Fruit fly (Drosophila melanogaster) whole organism, embryonic: Measurements from ENCODE around the gene CG31178.

Experiments
- Ada2b ChIP-seq: fragments of 200-800 bp; sonication (Bioruptor generic); IDR thresholded peaks from 2 replicates; pipeline ENCODE4 v1.3.6; 2022; ENCODE audit warnings: missing biosample characterization, missing genetic modification characterization
- CG1024 ChIP-seq: fragments of 200-800 bp; sonication (Bioruptor generic); IDR thresholded peaks from 2 replicates; pipeline ENCODE4 v1.3.6; 2022; ENCODE audit warnings: missing biosample characterization, missing genetic modification characterization
- CG10321 ChIP-seq: fragments of 200-800 bp; sonication (Bioruptor generic); IDR thresholded peaks from 2 replicates; pipeline ENCODE4 v1.3.6; 2022; ENCODE audit warnings: missing biosample characterization, missing genetic modification characterization
- CG12071 ChIP-seq: fragments of 200-800 bp; sonication (Bioruptor generic); optimal IDR thresholded peaks from 3 replicates; lab custom pipeline; 2018; ENCODE audit warnings: missing biosample characterization, mild to moderate bottlenecking, missing genetic modification characterization
- CG12769 ChIP-seq: fragments of 200-800 bp; sonication (Bioruptor generic); optimal IDR thresholded peaks from 2 replicates; lab custom pipeline; 2019; ENCODE audit warnings: missing biosample characterization, mild to moderate bottlenecking, missing genetic modification characterization, moderate library complexity
- CG13775 ChIP-seq: fragments of 200-800 bp; sonication (Bioruptor generic); optimal IDR thresholded peaks from 3 replicates; lab custom pipeline; 2017; ENCODE audit warnings: missing biosample characterization, mild to moderate bottlenecking, missing genetic modification characterization
- CG15601 ChIP-seq: fragments of 200-800 bp; sonication (Bioruptor generic); optimal IDR thresholded peaks from 3 replicates; lab custom pipeline; 2019; ENCODE audit warnings: missing biosample characterization, mild to moderate bottlenecking, missing genetic modification characterization, moderate library complexity
- CG16779 ChIP-seq: fragments of 200-800 bp; sonication (Bioruptor generic); IDR thresholded peaks from 2 replicates; pipeline ENCODE4 v1.3.6; 2022; ENCODE audit warnings: missing biosample characterization, missing genetic modification characterization
- CG17568 ChIP-seq: fragments of 200-800 bp; sonication (Bioruptor generic); optimal IDR thresholded peaks from 2 replicates; lab custom pipeline; 2018; ENCODE audit warnings: missing biosample characterization, mild to moderate bottlenecking, missing genetic modification characterization, moderate library complexity
- CG18262 ChIP-seq: fragments of 200-800 bp; optimal IDR thresholded peaks from 3 replicates; lab custom pipeline; 2019; ENCODE audit warnings: missing biosample characterization, mild to moderate bottlenecking, missing genetic modification characterization, moderate library complexity
- CG18476 ChIP-seq: fragments of 200-800 bp; sonication (Bioruptor generic); optimal IDR thresholded peaks from 2 replicates; lab custom pipeline; 2016; ENCODE audit warnings: missing biosample characterization, mild to moderate bottlenecking, missing genetic modification characterization
- CG31224 ChIP-seq: fragments of 200-800 bp; sonication (Bioruptor generic); IDR thresholded peaks from 2 replicates; pipeline ENCODE4 v1.3.6; 2022; ENCODE audit warnings: missing biosample characterization, missing genetic modification characterization
- CG31441 ChIP-seq: fragments of 200-800 bp; sonication (Bioruptor generic); IDR thresholded peaks from 2 replicates; pipeline ENCODE4 v1.3.6; 2022; ENCODE audit warnings: missing biosample characterization, missing genetic modification characterization
- CG3163 ChIP-seq: fragments of 200-800 bp; sonication (Bioruptor generic); optimal IDR thresholded peaks from 3 replicates; lab custom pipeline; 2016; ENCODE audit warnings: missing biosample characterization, missing genetic modification characterization
- CG32767 ChIP-seq: fragments of 200-800 bp; sonication (Bioruptor generic); IDR thresholded peaks from 2 replicates; pipeline ENCODE4 v1.3.6; 2022; ENCODE audit warnings: missing biosample characterization, missing genetic modification characterization
- CG4820 ChIP-seq: fragments of 200-800 bp; sonication (Bioruptor generic); optimal IDR thresholded peaks from 3 replicates; lab custom pipeline; 2016; ENCODE audit warnings: missing biosample characterization, missing genetic modification characterization
- CG6791 ChIP-seq: fragments of 200-800 bp; sonication (Bioruptor generic); IDR thresholded peaks from 3 replicates; pipeline ENCODE4 v1.3.6; 2022; ENCODE audit warnings: missing biosample characterization, missing genetic modification characterization; ENCODE audit not compliant: partially characterized antibody
- CG7839 ChIP-seq: fragments of 200-800 bp; sonication (Bioruptor generic); optimal IDR thresholded peaks from 3 replicates; lab custom pipeline; 2018; ENCODE audit warnings: missing biosample characterization, mild to moderate bottlenecking, missing genetic modification characterization, moderate library complexity
- CG8765 ChIP-seq: fragments of 200-800 bp; sonication (Bioruptor generic); IDR thresholded peaks from 2 replicates; pipeline ENCODE4 v1.3.6; 2022; ENCODE audit warnings: missing biosample characterization, missing genetic modification characterization
- CG8924 ChIP-seq: fragments of 200-800 bp; optimal IDR thresholded peaks from 3 replicates; lab custom pipeline; 2019; ENCODE audit warnings: missing biosample characterization, mild to moderate bottlenecking, missing genetic modification characterization, moderate library complexity
- CG8944 ChIP-seq: fragments of 200-800 bp; sonication (Bioruptor generic); optimal IDR thresholded peaks from 3 replicates; lab custom pipeline; 2016; ENCODE audit warnings: missing biosample characterization, missing genetic modification characterization
- CG9215 ChIP-seq: fragments of 200-800 bp; sonication (Bioruptor generic); IDR thresholded peaks from 2 replicates; pipeline ENCODE4 v1.3.6; 2022; ENCODE audit warnings: missing biosample characterization, missing genetic modification characterization
- CG9727 ChIP-seq: fragments of 200-800 bp; sonication (Bioruptor generic); optimal IDR thresholded peaks from 3 replicates; lab custom pipeline; 2017; ENCODE audit warnings: missing biosample characterization, mild to moderate bottlenecking, missing genetic modification characterization
- CkIIα-i1 ChIP-seq: fragments of 200-800 bp; sonication (Bioruptor generic); IDR thresholded peaks from 2 replicates; pipeline ENCODE4 v1.3.6; 2022; ENCODE audit warnings: missing biosample characterization, missing genetic modification characterization
- Drgx ChIP-seq: fragments of 200-800 bp; sonication (Bioruptor generic); IDR thresholded peaks from 2 replicates; pipeline ENCODE4 v1.3.6; 2022; ENCODE audit warnings: missing biosample characterization, missing genetic modification characterization
- H15 ChIP-seq: fragments of 200-800 bp; sonication (Bioruptor generic); IDR thresholded peaks from 3 replicates; pipeline ENCODE4 v1.3.6; 2022; ENCODE audit warnings: missing biosample characterization, missing genetic modification characterization
- Hr3 ChIP-seq: fragments of 200-800 bp; sonication (Bioruptor generic); optimal IDR thresholded peaks from 3 replicates; lab custom pipeline; 2016; ENCODE audit warnings: missing biosample characterization, missing genetic modification characterization
- Hr78 ChIP-seq, 2 experiments: fragments of 200-800 bp in 1 of 2; fragments of >200 bp in 1 of 2; sonication (Bioruptor generic) in 1 of 2; optimal IDR thresholded peaks; 2 replicates each; lab custom pipeline; 2017 to 2019; ENCODE audit warnings: missing biosample characterization in 2 of 2, missing genetic modification characterization in 2 of 2, mild to moderate bottlenecking in 1 of 2, moderate library complexity in 1 of 2
- MBD-R2 ChIP-seq: fragments of 200-800 bp; sonication (Bioruptor generic); IDR thresholded peaks from 2 replicates; pipeline ENCODE4 v1.3.6; 2022; ENCODE audit warnings: missing biosample characterization, missing genetic modification characterization
- NfI ChIP-seq: fragments of 200-800 bp; sonication (Bioruptor generic); optimal IDR thresholded peaks from 3 replicates; lab custom pipeline; 2018; ENCODE audit warnings: missing biosample characterization, mild to moderate bottlenecking, missing genetic modification characterization, moderate library complexity
- Oli ChIP-seq: fragments of 200-800 bp; sonication (Bioruptor generic); optimal IDR thresholded peaks from 2 replicates; lab custom pipeline; 2018; ENCODE audit warnings: missing biosample characterization, mild to moderate bottlenecking, missing genetic modification characterization, moderate library complexity
- Opbp ChIP-seq: fragments of 200-800 bp; sonication (Bioruptor generic); IDR thresholded peaks from 3 replicates; pipeline ENCODE4 v1.3.6; 2022; ENCODE audit warnings: missing biosample characterization, missing genetic modification characterization; ENCODE audit not compliant: partially characterized antibody
- Ravus ChIP-seq: fragments of 200-800 bp; sonication (Bioruptor generic); IDR thresholded peaks from 2 replicates; pipeline ENCODE4 v1.3.6; 2022; ENCODE audit warnings: missing biosample characterization, missing genetic modification characterization
- Sin3A ChIP-seq: fragments of >200 bp; optimal IDR thresholded peaks from 2 replicates; lab custom pipeline; 2018
- Stat92E ChIP-seq, 3 experiments: fragments of >200 bp in 2 of 3; fragments of 200-800 bp in 1 of 3; sonication (Bioruptor generic) in 1 of 3; optimal IDR thresholded peaks; 2 replicates each; lab custom pipeline; 2017 to 2019; ENCODE audit warnings: missing biosample characterization in 3 of 3, missing genetic modification characterization in 3 of 3, mild to moderate bottlenecking in 1 of 3, moderate library complexity in 1 of 3
- Trl ChIP-seq, 3 experiments: fragments of >200 bp in 2 of 3; fragments of 200-800 bp in 1 of 3; sonication (Bioruptor generic) in 1 of 3; optimal IDR thresholded peaks; 2 replicates in 1 of 3; 3 replicates in 2 of 3; lab custom pipeline; 2016 to 2017; ENCODE audit warnings: missing biosample characterization in 1 of 3, missing genetic modification characterization in 1 of 3
- chif ChIP-seq, 2 experiments: fragments of 200-800 bp; sonication (Bioruptor generic); optimal IDR thresholded peaks; 3 replicates each; lab custom pipeline; 2016; ENCODE audit warnings: missing biosample characterization in 2 of 2, missing genetic modification characterization in 2 of 2
- croc ChIP-seq: fragments of 200-800 bp; sonication (Bioruptor generic); conservative IDR thresholded peaks from 3 replicates; pipeline ENCODE4 v1.3.6; 2022; ENCODE audit warnings: missing biosample characterization, missing genetic modification characterization
- en ChIP-seq: fragments of 200-800 bp; sonication (Bioruptor generic); optimal IDR thresholded peaks from 2 replicates; lab custom pipeline; 2016; ENCODE audit warnings: missing biosample characterization, missing genetic modification characterization
- gsb-n ChIP-seq: fragments of 200-800 bp; sonication (Bioruptor generic); optimal IDR thresholded peaks from 3 replicates; lab custom pipeline; 2018; ENCODE audit warnings: missing biosample characterization, mild to moderate bottlenecking, missing genetic modification characterization
- her ChIP-seq: fragments of 200-800 bp; sonication (Bioruptor generic); optimal IDR thresholded peaks from 2 replicates; lab custom pipeline; 2016; ENCODE audit warnings: missing biosample characterization, missing genetic modification characterization
- luna ChIP-seq: fragments of 200-800 bp; sonication (Bioruptor generic); optimal IDR thresholded peaks from 2 replicates; lab custom pipeline; 2016; ENCODE audit warnings: missing biosample characterization, missing genetic modification characterization
- run ChIP-seq: fragments of 200-800 bp; sonication (Bioruptor generic); optimal IDR thresholded peaks from 3 replicates; lab custom pipeline; 2018; ENCODE audit warnings: missing biosample characterization, mild to moderate bottlenecking, missing genetic modification characterization
- sc ChIP-seq, 3 experiments: fragments of >200 bp in 2 of 3; fragments of 200-800 bp in 1 of 3; sonication (Bioruptor generic) in 1 of 3; optimal IDR thresholded peaks; 2 replicates in 2 of 3; 3 replicates in 1 of 3; lab custom pipeline; 2017; ENCODE audit warnings: mild to moderate bottlenecking in 1 of 3, missing biosample characterization in 1 of 3, missing genetic modification characterization in 1 of 3, missing genetic modification reagents in 1 of 3
- sima ChIP-seq: fragments of 200-800 bp; sonication (Bioruptor generic); optimal IDR thresholded peaks from 2 replicates; lab custom pipeline; 2016; ENCODE audit warnings: missing biosample characterization, missing genetic modification characterization
- stc ChIP-seq: fragments of 200-800 bp; sonication (Bioruptor generic); IDR thresholded peaks from 2 replicates; pipeline ENCODE4 v1.3.6; 2022; ENCODE audit warnings: missing biosample characterization, missing genetic modification characterization
- tna ChIP-seq: fragments of 200-800 bp; sonication (Bioruptor generic); IDR thresholded peaks from 2 replicates; pipeline ENCODE4 v1.3.6; 2022; ENCODE audit warnings: missing biosample characterization, missing genetic modification characterization; ENCODE audit not compliant: partially characterized antibody
- trem ChIP-seq: fragments of 200-800 bp; optimal IDR thresholded peaks from 3 replicates; lab custom pipeline; 2019; ENCODE audit warnings: missing biosample characterization, mild to moderate bottlenecking, missing genetic modification characterization, moderate library complexity
- trh ChIP-seq: fragments of 200-800 bp; sonication (Bioruptor generic); optimal IDR thresholded peaks from 2 replicates; lab custom pipeline; 2016; ENCODE audit warnings: missing biosample characterization, missing genetic modification characterization
- unpg ChIP-seq: fragments of 200-800 bp; sonication (Bioruptor generic); optimal IDR thresholded peaks from 3 replicates; lab custom pipeline; 2018; ENCODE audit warnings: missing biosample characterization, mild to moderate bottlenecking, missing genetic modification characterization, moderate library complexity
- zfh2 ChIP-seq: fragments of 200-800 bp; sonication (Bioruptor generic); optimal IDR thresholded peaks from 2 replicates; lab custom pipeline; 2016; ENCODE audit warnings: missing biosample characterization, missing genetic modification characterization

CG31178 gene

DNA sequence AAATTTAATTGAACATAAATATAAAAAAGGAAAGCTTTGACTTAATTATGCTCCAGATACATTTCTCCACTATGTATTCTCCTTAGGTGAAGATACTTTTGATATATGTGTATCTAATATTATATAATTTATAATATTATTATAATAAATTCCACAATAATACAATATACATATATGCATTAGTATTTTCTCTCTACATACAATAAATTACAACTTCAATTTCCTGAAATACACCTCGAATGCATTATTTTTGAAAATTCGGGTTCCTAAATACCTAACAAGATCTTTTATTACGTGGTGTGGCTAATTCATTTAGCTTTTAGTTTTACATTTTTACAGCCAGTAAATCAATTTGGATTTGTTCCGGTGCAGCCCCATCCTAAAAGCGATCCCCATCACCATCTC lies 43.2 kb upstream of the CG31178 start (continued):
- TF ChIP-seq NfI (no peak), Trl (optimal IDR thresholded peaks at IDR 0.05; lab: Kevin White, UChicago) (no peak), Trl (GFP tag; optimal IDR thresholded peaks at IDR 0.05; lab: Kevin White, UChicago) (no peak), Drgx (GFP tag; lab: Robert Waterston, UW) (no peak), CG18476 (GFP tag; lab: Kevin White, UChicago) (no peak), Hr3 (GFP tag; lab: Kevin White, UChicago) (peak; percentile 18), en (GFP tag; lab: Kevin White, UChicago) (no peak), gsb-n (tag; lab: Kevin White, UChicago) (peak; percentile 33), Ravus (GFP tag; lab: Robert Waterston, UW) (no peak), chif (GFP tag; optimal IDR thresholded peaks at IDR 0.05; lab: Kevin White, UChicago) (no peak), stc (no peak), CG18262 (tag; lab: Kevin White, UChicago) (peak; percentile 80), CG12071 (GFP tag; lab: Kevin White, UChicago) (no peak), CG8924 (tag; lab: Kevin White, UChicago) (no peak), CG17568 (GFP tag; lab: Kevin White, UChicago) (no peak), CG12769 (tag; lab: Kevin White, UChicago) (no peak), CG3163 (GFP tag; lab: Kevin White, UChicago) (no peak), CG32767 (GFP tag; lab: Robert Waterston, UW) (no peak), trem (tag; lab: Kevin White, UChicago) (peak; percentile 42), MBD-R2 (GFP tag; lab: Robert Waterston, UW) (no peak), sc (optimal IDR thresholded peaks at IDR 0.05; lab: Kevin White, UChicago) (no peak), sc (GFP tag; optimal IDR thresholded peaks at IDR 0.05; lab: Kevin White, UChicago) (peak; percentile 11), Stat92E (GFP tag; optimal IDR thresholded peaks at IDR 0.05; lab: Kevin White, UChicago) (peak in 1 of 3 experiments; percentile 23), her (GFP tag; lab: Kevin White, UChicago) (no peak), CG9215 (GFP tag; lab: Robert Waterston, UW) (no peak), H15 (GFP tag; lab: Robert Waterston, UW) (no peak), CG9727 (GFP tag; lab: Kevin White, UChicago) (peak; percentile 21), luna (GFP tag; lab: Kevin White, UChicago) (no peak), Sin3A (no peak), CG10321 (GFP tag; lab: Robert Waterston, UW) (no peak), CG13775 (GFP tag; lab: Kevin White, UChicago) (no peak), CG16779 (no peak), Oli (tag; lab: Kevin White, UChicago) (peak; percentile 15), CG4820 (GFP tag; lab: Kevin White, UChicago) (no peak), Hr78 (GFP tag; optimal IDR thresholded peaks at IDR 0.05; lab: Kevin White, UChicago) (no peak), CG1024 (GFP tag; lab: Robert Waterston, UW) (no peak), CG7839 (peak; percentile 36), CG8765 (GFP tag; lab: Robert Waterston, UW) (no peak), tna (GFP tag; lab: Robert Waterston, UW) (no peak), CG31224 (GFP tag; lab: Robert Waterston, UW) (no peak), croc (GFP tag; lab: Robert Waterston, UW) (no peak), CG15601 (tag; lab: Kevin White, UChicago) (peak; percentile 21), CG8944 (GFP tag; lab: Kevin White, UChicago) (no peak), CG6791 (no peak), Opbp (GFP tag; lab: Robert Waterston, UW) (no peak), sima (GFP tag; lab: Kevin White, UChicago) (no peak), unpg (GFP tag; lab: Kevin White, UChicago) (peak; percentile 19), trh (no peak), CkIIα-i1 (no peak), CG31441 (GFP tag; lab: Robert Waterston, UW) (0 out of 2 replicates have a peak, but pooled peaks have one; percentile 48), zfh2 (GFP tag; lab: Kevin White, UChicago) (no peak), run (tag; lab: Kevin White, UChicago) (no peak), Ada2b (GFP tag; lab: Robert Waterston, UW) (no peak)
